Worm (Caenorhabditis elegans): ENCODE data around the gene R07A4.2.
A peak's percentile ranks its signal among the peaks of the same experiment; 100 is the strongest.

The R07A4.2 gene

DNA sequence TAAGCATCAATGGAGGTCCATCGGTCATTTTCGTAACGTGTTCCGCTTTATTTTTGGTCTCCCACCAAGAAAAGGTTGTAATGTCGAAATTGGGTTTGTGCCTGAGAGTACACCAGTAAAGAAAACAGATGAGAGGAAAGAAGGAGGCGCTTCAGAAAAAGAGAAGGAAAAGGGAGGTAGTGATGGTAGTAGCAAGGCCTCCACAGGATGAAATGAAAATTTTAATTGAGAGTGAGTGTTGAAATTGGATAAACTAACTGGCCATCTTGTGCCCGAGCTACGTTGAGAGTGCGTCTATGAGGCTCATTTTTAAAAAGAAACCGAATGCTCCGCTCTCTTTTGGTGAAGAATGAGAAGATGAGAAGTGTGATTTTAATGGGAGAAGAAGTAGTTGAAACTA lies at the start of gene R07A4.2:
Gene R07A4.2, minus strand, starts transcription at position 101 of the 400 bp plus-strand sequence.
- TF ChIP-seq ref-1 (GFP tag; conservative IDR thresholded peaks at IDR 0.05): no peak

DNA sequence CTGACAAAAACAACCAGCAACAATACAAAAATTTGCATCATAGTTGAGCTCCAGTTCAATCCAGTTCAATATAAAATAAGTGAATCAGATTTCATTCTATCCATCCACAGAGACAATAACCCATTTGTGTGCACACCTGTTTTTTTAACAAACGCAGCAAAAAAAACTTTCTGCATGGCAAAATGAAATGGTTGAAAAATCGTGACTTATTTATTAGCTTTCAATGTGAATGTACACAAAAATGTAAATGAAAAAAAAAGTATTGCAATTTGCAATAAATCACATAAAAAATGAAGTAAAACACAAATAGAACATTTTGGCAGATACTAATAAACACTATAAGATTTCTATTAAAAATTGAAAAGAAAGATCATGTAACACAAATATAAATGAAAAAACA lies 48.4 kb upstream of the R07A4.2 start, which contains the start of gene T05A10.6:
Gene T05A10.6, minus strand, starts transcription at position 101 of the 400 bp plus-strand sequence.
- TF ChIP-seq tab-1 (GFP tag; IDR thresholded peaks at IDR 0.05) (no peak), ref-1 (GFP tag; conservative IDR thresholded peaks at IDR 0.05) (no peak), klf-2 (GFP tag; conservative IDR thresholded peaks at IDR 0.05) (no peak), med-1 (GFP tag; optimal IDR thresholded peaks at IDR 0.05; ENCODE audit: insufficient read depth) (no peak), ztf-29 (GFP tag; IDR thresholded peaks at IDR 0.05) (no peak), ztf-23 (GFP tag; IDR thresholded peaks at IDR 0.05) (no peak), cog-1 (tag; optimal IDR thresholded peaks at IDR 0.05) (no peak), flt-1 (GFP tag; IDR thresholded peaks at IDR 0.05) (no peak), T22C8.4 (GFP tag; IDR thresholded peaks at IDR 0.05) (no peak)

ce11 chrX:10792435-10792834 lies 46.1 kb upstream of the R07A4.2 start, which contains the start of gene vap-2:
TSS of gene vap-2 (minus strand) at chrX:10792535.
- TF ChIP-seq klf-2 (GFP tag; conservative IDR thresholded peaks at IDR 0.05) (no peak), ztf-29 (GFP tag; IDR thresholded peaks at IDR 0.05) (no peak), cog-1 (tag; optimal IDR thresholded peaks at IDR 0.05) (no peak), T22C8.4 (GFP tag; IDR thresholded peaks at IDR 0.05) (no peak), ref-1 (GFP tag; conservative IDR thresholded peaks at IDR 0.05) (no peak), ztf-23 (GFP tag; IDR thresholded peaks at IDR 0.05) (no peak), flt-1 (GFP tag; IDR thresholded peaks at IDR 0.05) (no peak), tab-1 (GFP tag; IDR thresholded peaks at IDR 0.05) (no peak), med-1 (GFP tag; optimal IDR thresholded peaks at IDR 0.05; ENCODE audit: insufficient read depth) (no peak)

- no peak for TF ChIP-seq flt-1 (GFP tag; IDR thresholded peaks at IDR 0.05)
- no peak for TF ChIP-seq ztf-23 (GFP tag; IDR thresholded peaks at IDR 0.05)
- TF ChIP-seq med-1 (GFP tag; optimal IDR thresholded peaks at IDR 0.05; ENCODE audit: insufficient read depth): no peak
- no peak for TF ChIP-seq klf-2 (GFP tag; conservative IDR thresholded peaks at IDR 0.05)
- TF ChIP-seq tab-1 (GFP tag; IDR thresholded peaks at IDR 0.05): no peak
- no peak for TF ChIP-seq T22C8.4 (GFP tag; IDR thresholded peaks at IDR 0.05)
- no peak for TF ChIP-seq ztf-29 (GFP tag; IDR thresholded peaks at IDR 0.05)
- TF ChIP-seq ref-1 (GFP tag; conservative IDR thresholded peaks at IDR 0.05): no peak
- TF ChIP-seq cog-1 (tag; optimal IDR thresholded peaks at IDR 0.05): no peak
Measured at ce11 chrX:10787203-10787602, 40.9 kb upstream of the R07A4.2 start, which contains the start of gene ttr-14. TSS of gene ttr-14 (plus strand) at chrX:10787503.

ce11 chrX:10783822-10784221 lies 37.5 kb upstream of the R07A4.2 start, which contains the start of gene clc-4:
TSS of gene clc-4 (minus strand) at chrX:10783922.
- TF ChIP-seq cog-1 (tag; optimal IDR thresholded peaks at IDR 0.05) (no peak), ref-1 (GFP tag; conservative IDR thresholded peaks at IDR 0.05) (no peak), ztf-23 (GFP tag; IDR thresholded peaks at IDR 0.05) (no peak), flt-1 (GFP tag; IDR thresholded peaks at IDR 0.05) (no peak), med-1 (GFP tag; optimal IDR thresholded peaks at IDR 0.05; ENCODE audit: insufficient read depth) (no peak), T22C8.4 (GFP tag; IDR thresholded peaks at IDR 0.05) (no peak), tab-1 (GFP tag; IDR thresholded peaks at IDR 0.05) (no peak), ztf-29 (GFP tag; IDR thresholded peaks at IDR 0.05) (no peak), klf-2 (GFP tag; conservative IDR thresholded peaks at IDR 0.05) (no peak)

DNA sequence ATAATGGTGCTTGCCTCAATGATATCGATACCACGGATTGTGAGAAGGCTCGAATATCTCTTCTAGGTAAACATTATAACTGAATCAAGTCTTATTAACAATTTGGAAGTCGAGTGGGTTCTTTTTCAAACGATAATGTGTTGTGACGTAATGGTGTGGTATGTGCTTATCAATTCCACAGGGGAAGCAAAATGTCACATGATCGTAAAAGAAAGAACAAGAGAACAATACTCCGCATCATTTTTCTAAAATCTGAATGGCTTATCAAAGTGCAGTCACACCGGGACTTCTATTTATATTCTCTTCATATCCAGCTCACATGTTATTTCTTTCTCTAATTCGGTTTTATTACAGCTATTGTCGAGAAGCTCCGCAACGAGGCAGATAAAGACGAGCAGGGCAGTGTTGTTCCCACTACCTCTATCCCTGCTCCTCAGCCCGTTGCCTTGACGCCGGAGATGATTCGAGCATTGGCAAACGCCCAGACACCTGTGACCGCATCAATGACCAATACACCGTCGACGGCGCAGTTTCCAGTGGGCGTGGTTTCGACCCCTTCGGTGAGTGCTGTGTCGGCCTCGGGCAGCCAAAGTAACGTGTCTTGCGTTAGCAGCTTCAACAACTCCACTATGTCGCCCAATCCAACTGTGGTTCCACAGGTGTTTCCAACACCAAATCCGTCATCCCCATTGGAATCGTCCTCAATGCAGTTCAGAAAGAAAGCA lies 34.4 kb upstream of the R07A4.2 start:
- TF ChIP-seq T22C8.4 (GFP tag; IDR thresholded peaks at IDR 0.05) (no peak), ztf-29 (GFP tag; IDR thresholded peaks at IDR 0.05) (no peak), flt-1 (GFP tag; IDR thresholded peaks at IDR 0.05) (no peak), ref-1 (GFP tag; conservative IDR thresholded peaks at IDR 0.05) (no peak), ztf-23 (GFP tag; IDR thresholded peaks at IDR 0.05) (no peak), med-1 (GFP tag; optimal IDR thresholded peaks at IDR 0.05; ENCODE audit: insufficient read depth) (no peak), klf-2 (GFP tag; conservative IDR thresholded peaks at IDR 0.05) (no peak), cog-1 (tag; optimal IDR thresholded peaks at IDR 0.05) (no peak)

- TF ChIP-seq flt-1 (GFP tag; IDR thresholded peaks at IDR 0.05): 0 out of 2 replicates have a peak, but pooled peaks have one; percentile 25
- no peak for TF ChIP-seq ztf-23 (GFP tag; IDR thresholded peaks at IDR 0.05)
Measured at ce11 chrX:10774865-10775264, 28.6 kb upstream of the R07A4.2 start.

- TF ChIP-seq T22C8.4 (GFP tag; IDR thresholded peaks at IDR 0.05): no peak
- TF ChIP-seq tab-1 (GFP tag; IDR thresholded peaks at IDR 0.05): no peak
- no peak for TF ChIP-seq klf-2 (GFP tag; conservative IDR thresholded peaks at IDR 0.05)
- TF ChIP-seq ztf-29 (GFP tag; IDR thresholded peaks at IDR 0.05): no peak
- no peak for TF ChIP-seq cog-1 (tag; optimal IDR thresholded peaks at IDR 0.05)
- TF ChIP-seq flt-1 (GFP tag; IDR thresholded peaks at IDR 0.05): no peak
- no peak for TF ChIP-seq ref-1 (GFP tag; conservative IDR thresholded peaks at IDR 0.05)
- no peak for TF ChIP-seq ztf-23 (GFP tag; IDR thresholded peaks at IDR 0.05)
- no peak for TF ChIP-seq med-1 (GFP tag; optimal IDR thresholded peaks at IDR 0.05; ENCODE audit: insufficient read depth)
Measured at ce11 chrX:10772763-10773162, 26.5 kb upstream of the R07A4.2 start.

- no peak for TF ChIP-seq cog-1 (tag; optimal IDR thresholded peaks at IDR 0.05)
- no peak for TF ChIP-seq ztf-29 (GFP tag; IDR thresholded peaks at IDR 0.05)
- TF ChIP-seq ref-1 (GFP tag; conservative IDR thresholded peaks at IDR 0.05): no peak
- TF ChIP-seq flt-1 (GFP tag; IDR thresholded peaks at IDR 0.05): no peak
- TF ChIP-seq klf-2 (GFP tag; conservative IDR thresholded peaks at IDR 0.05): no peak
- TF ChIP-seq ztf-23 (GFP tag; IDR thresholded peaks at IDR 0.05): no peak
- TF ChIP-seq med-1 (GFP tag; optimal IDR thresholded peaks at IDR 0.05; ENCODE audit: insufficient read depth): no peak
- TF ChIP-seq T22C8.4 (GFP tag; IDR thresholded peaks at IDR 0.05): no peak
Measured at ce11 chrX:10772165-10772584, 25.9 kb upstream of the R07A4.2 start.

DNA sequence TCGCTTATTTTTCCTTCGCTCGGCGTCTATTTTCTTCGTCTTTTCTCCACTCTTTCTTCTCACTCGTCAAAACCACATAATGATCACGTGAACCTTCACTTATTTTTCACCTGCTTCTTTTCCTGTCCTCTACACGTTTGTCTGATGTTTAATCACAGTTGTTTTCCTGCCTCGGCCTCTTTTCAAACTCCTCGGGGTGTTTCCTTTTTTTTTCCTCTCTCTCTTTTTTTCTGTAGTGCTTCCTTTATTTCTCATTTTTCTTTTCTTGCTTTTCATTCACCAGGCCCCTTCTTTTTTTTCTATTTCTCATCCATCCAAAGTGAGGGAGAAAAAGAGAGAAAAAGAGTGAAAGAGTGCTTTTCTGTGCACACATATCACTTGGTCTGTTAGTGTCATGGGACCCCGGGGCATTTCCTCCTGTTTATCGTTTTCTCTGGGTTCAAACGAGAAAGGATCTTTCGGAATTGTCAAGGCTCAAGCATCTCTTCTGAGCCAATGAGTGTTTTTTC lies 24.8 kb upstream of the R07A4.2 start:
- TF ChIP-seq T22C8.4 (GFP tag; IDR thresholded peaks at IDR 0.05) (no peak), cog-1 (tag; optimal IDR thresholded peaks at IDR 0.05) (no peak), klf-2 (GFP tag; conservative IDR thresholded peaks at IDR 0.05) (no peak), ztf-23 (GFP tag; IDR thresholded peaks at IDR 0.05) (no peak), tab-1 (GFP tag; IDR thresholded peaks at IDR 0.05) (no peak), ref-1 (GFP tag; conservative IDR thresholded peaks at IDR 0.05) (no peak), flt-1 (GFP tag; IDR thresholded peaks at IDR 0.05) (no peak), med-1 (GFP tag; optimal IDR thresholded peaks at IDR 0.05; ENCODE audit: insufficient read depth) (no peak), ztf-29 (GFP tag; IDR thresholded peaks at IDR 0.05) (no peak)

Measured in whole organism, midembryonic.